Fruit fly (Drosophila melanogaster) whole organism, prepupa: ENCODE data around the gene Art4.
A peak's percentile ranks its signal among the peaks of the same experiment; 100 is the strongest.

ENCODE experiments used
- Blimp-1 ChIP-seq: fragments of 200-800 bp; sonication (Bioruptor generic); optimal IDR thresholded peaks from 3 replicates; lab custom pipeline; 2017; ENCODE audit warnings: missing biosample characterization, missing genetic modification characterization, mild to moderate bottlenecking, moderate library complexity, missing genetic modification reagents
- CG10631 ChIP-seq: fragments of 200-800 bp; sonication (Bioruptor generic); optimal IDR thresholded peaks from 2 replicates; lab custom pipeline; 2016; ENCODE audit warnings: missing biosample characterization, missing genetic modification characterization
- CG10669 ChIP-seq: fragments of 200-800 bp; sonication (Bioruptor generic); optimal IDR thresholded peaks from 3 replicates; lab custom pipeline; 2018; ENCODE audit warnings: missing biosample characterization, mild to moderate bottlenecking, missing genetic modification characterization, moderate library complexity
- CG11294 ChIP-seq: fragments of 200-800 bp; sonication (Bioruptor generic); IDR thresholded peaks from 2 replicates; pipeline ENCODE4 v1.3.6; 2022; ENCODE audit warnings: missing biosample characterization, missing genetic modification characterization
- CG11762 ChIP-seq: fragments of 200-800 bp; sonication (Bioruptor generic); optimal IDR thresholded peaks from 3 replicates; lab custom pipeline; 2016; ENCODE audit warnings: missing biosample characterization, missing genetic modification characterization; ENCODE audit not compliant: insufficient read depth
- CG1621 ChIP-seq: fragments of 200-800 bp; sonication (Bioruptor generic); optimal IDR thresholded peaks from 3 replicates; lab custom pipeline; 2018; ENCODE audit warnings: missing biosample characterization, mild to moderate bottlenecking, missing genetic modification characterization
- CG16779 ChIP-seq: fragments of 200-800 bp; sonication (Bioruptor generic); optimal IDR thresholded peaks from 3 replicates; lab custom pipeline; 2017; ENCODE audit warnings: missing biosample characterization, mild to moderate bottlenecking, missing genetic modification characterization
- CG3032 ChIP-seq: fragments of 200-800 bp; optimal IDR thresholded peaks from 2 replicates; lab custom pipeline; 2019; ENCODE audit warnings: missing biosample characterization, mild to moderate bottlenecking, missing genetic modification characterization, moderate library complexity
- CG31627 ChIP-seq: fragments of 200-800 bp; sonication (Bioruptor generic); optimal IDR thresholded peaks from 3 replicates; lab custom pipeline; 2016; ENCODE audit warnings: missing biosample characterization, missing genetic modification characterization
- CG32006 ChIP-seq: fragments of 200-800 bp; sonication (Bioruptor generic); optimal IDR thresholded peaks from 3 replicates; lab custom pipeline; 2017; ENCODE audit warnings: missing biosample characterization, mild to moderate bottlenecking, missing genetic modification characterization
- CG34406 ChIP-seq: fragments of 200-800 bp; sonication (Bioruptor generic); optimal IDR thresholded peaks from 3 replicates; lab custom pipeline; 2016; ENCODE audit warnings: missing biosample characterization, missing genetic modification characterization
- CG3919 ChIP-seq: fragments of 200-800 bp; sonication (Bioruptor generic); optimal IDR thresholded peaks from 3 replicates; lab custom pipeline; 2016; ENCODE audit warnings: missing biosample characterization, missing genetic modification characterization
- CG4318 ChIP-seq: fragments of 200-800 bp; sonication (Bioruptor generic); optimal IDR thresholded peaks from 3 replicates; lab custom pipeline; 2017; ENCODE audit warnings: missing biosample characterization, mild to moderate bottlenecking, missing genetic modification characterization
- CG6792 ChIP-seq: fragments of 200-800 bp; sonication (Bioruptor generic); optimal IDR thresholded peaks from 3 replicates; lab custom pipeline; 2016; ENCODE audit warnings: missing biosample characterization, missing genetic modification characterization
- CG6854 ChIP-seq: fragments of 200-800 bp; sonication (Bioruptor generic); optimal IDR thresholded peaks from 2 replicates; lab custom pipeline; 2017; ENCODE audit warnings: missing biosample characterization, mild to moderate bottlenecking, missing genetic modification characterization
- CG7368 ChIP-seq: fragments of 200-800 bp; sonication (Bioruptor generic); optimal IDR thresholded peaks from 3 replicates; lab custom pipeline; 2016; ENCODE audit warnings: missing biosample characterization, missing genetic modification characterization
- CG8119 ChIP-seq: fragments of 200-800 bp; sonication (Bioruptor generic); IDR thresholded peaks from 3 replicates; pipeline ENCODE4 v1.3.6; 2022; ENCODE audit warnings: missing biosample characterization, missing genetic modification characterization
- CG8319 ChIP-seq: fragments of 200-800 bp; sonication (Bioruptor generic); optimal IDR thresholded peaks from 3 replicates; lab custom pipeline; 2016; ENCODE audit warnings: missing biosample characterization, missing genetic modification characterization
- CG8632 ChIP-seq: fragments of 200-800 bp; sonication (Bioruptor generic); optimal IDR thresholded peaks from 3 replicates; lab custom pipeline; 2016; ENCODE audit warnings: missing biosample characterization, missing genetic modification characterization
- CG9139 ChIP-seq: fragments of 200-800 bp; sonication (Bioruptor generic); optimal IDR thresholded peaks from 3 replicates; lab custom pipeline; 2017; ENCODE audit warnings: missing biosample characterization, mild to moderate bottlenecking, missing genetic modification characterization
- Eip93F ChIP-seq: fragments of 200-800 bp; sonication (Bioruptor generic); optimal IDR thresholded peaks from 2 replicates; lab custom pipeline; 2016; ENCODE audit warnings: missing biosample characterization, mild to moderate bottlenecking, missing genetic modification characterization
- Ets21C ChIP-seq: fragments of 200-800 bp; sonication (Bioruptor generic); optimal IDR thresholded peaks from 3 replicates; lab custom pipeline; 2016; ENCODE audit warnings: missing biosample characterization, missing genetic modification characterization
- Ets96B ChIP-seq: fragments of 200-800 bp; optimal IDR thresholded peaks from 2 replicates; lab custom pipeline; 2019; ENCODE audit warnings: missing biosample characterization, mild to moderate bottlenecking, missing genetic modification characterization, moderate library complexity
- Gug ChIP-seq: fragments of 200-800 bp; sonication (Bioruptor generic); IDR thresholded peaks from 2 replicates; pipeline ENCODE4 v1.3.6; 2022; ENCODE audit warnings: missing biosample characterization, missing genetic modification characterization
- Hr38 ChIP-seq: sonication (Bioruptor generic); optimal IDR thresholded peaks from 2 replicates; lab custom pipeline; 2016; ENCODE audit warnings: missing biosample characterization, missing genetic modification characterization
- Hr4 ChIP-seq: fragments of 200-800 bp; sonication (Bioruptor generic); optimal IDR thresholded peaks from 3 replicates; lab custom pipeline; 2016; ENCODE audit warnings: missing biosample characterization, missing genetic modification characterization
- Met ChIP-seq: fragments of 200-800 bp; sonication (Bioruptor generic); optimal IDR thresholded peaks from 3 replicates; lab custom pipeline; 2016; ENCODE audit warnings: missing biosample characterization, missing genetic modification characterization
- OdsH ChIP-seq: fragments of 200-800 bp; sonication (Bioruptor generic); optimal IDR thresholded peaks from 3 replicates; lab custom pipeline; 2016; ENCODE audit warnings: missing biosample characterization, missing genetic modification characterization
- Sox102F ChIP-seq: fragments of 200-800 bp; sonication (Bioruptor generic); optimal IDR thresholded peaks from 2 replicates; lab custom pipeline; 2016; ENCODE audit warnings: missing biosample characterization, mild to moderate bottlenecking, missing genetic modification characterization
- acj6 ChIP-seq: fragments of 200-800 bp; sonication (Bioruptor generic); optimal IDR thresholded peaks from 3 replicates; lab custom pipeline; 2016; ENCODE audit warnings: missing biosample characterization, missing genetic modification characterization
- cyc ChIP-seq: fragments of 200-800 bp; sonication (Bioruptor generic); optimal IDR thresholded peaks from 3 replicates; lab custom pipeline; 2016; ENCODE audit warnings: missing biosample characterization, missing genetic modification characterization
- dac ChIP-seq: fragments of 200-800 bp; sonication (Bioruptor generic); optimal IDR thresholded peaks from 2 replicates; lab custom pipeline; 2017; ENCODE audit warnings: missing biosample characterization, mild to moderate bottlenecking, missing genetic modification characterization
- dsx ChIP-seq: fragments of 200-800 bp; optimal IDR thresholded peaks from 3 replicates; lab custom pipeline; 2019; ENCODE audit warnings: missing biosample characterization, mild to moderate bottlenecking, missing genetic modification characterization, moderate library complexity; ENCODE audit not compliant: poor library complexity, severe bottlenecking
- eg ChIP-seq: fragments of 200-800 bp; sonication (Bioruptor generic); IDR thresholded peaks from 3 replicates; pipeline ENCODE4 v1.3.6; 2022; ENCODE audit warnings: missing biosample characterization, missing genetic modification characterization
- fd59A ChIP-seq: fragments of 200-800 bp; sonication (Bioruptor generic); optimal IDR thresholded peaks from 2 replicates; lab custom pipeline; 2017; ENCODE audit warnings: missing biosample characterization, mild to moderate bottlenecking, missing genetic modification characterization, missing genetic modification reagents
- fd85E ChIP-seq: fragments of 200-800 bp; sonication (Bioruptor generic); optimal IDR thresholded peaks from 3 replicates; lab custom pipeline; 2016; ENCODE audit warnings: missing biosample characterization, missing genetic modification characterization
- lz ChIP-seq: fragments of 200-800 bp; sonication (Bioruptor generic); optimal IDR thresholded peaks from 3 replicates; lab custom pipeline; 2016; ENCODE audit warnings: missing biosample characterization, missing genetic modification characterization
- net ChIP-seq: fragments of 200-800 bp; sonication (Bioruptor generic); optimal IDR thresholded peaks from 3 replicates; lab custom pipeline; 2016; ENCODE audit warnings: missing biosample characterization, missing genetic modification characterization
- pdm3 ChIP-seq: fragments of 200-800 bp; sonication (Bioruptor generic); optimal IDR thresholded peaks from 3 replicates; lab custom pipeline; 2016; ENCODE audit warnings: missing biosample characterization, missing genetic modification characterization
- salr ChIP-seq, 2 experiments: fragments of 200-800 bp; sonication (Bioruptor generic); optimal IDR thresholded peaks; 3 replicates each; lab custom pipeline; 2016 to 2018; ENCODE audit warnings: missing biosample characterization in 2 of 2, missing genetic modification characterization in 2 of 2, mild to moderate bottlenecking in 1 of 2
- spab ChIP-seq: fragments of 200-800 bp; sonication (Bioruptor generic); optimal IDR thresholded peaks from 2 replicates; lab custom pipeline; 2017; ENCODE audit warnings: missing biosample characterization, mild to moderate bottlenecking, missing genetic modification characterization, missing genetic modification reagents
- ss ChIP-seq, 2 experiments: fragments of 200-800 bp; sonication (Bioruptor generic); optimal IDR thresholded peaks; 2 replicates in 1 of 2; 3 replicates in 1 of 2; lab custom pipeline; 2017 to 2018; ENCODE audit warnings: mild to moderate bottlenecking in 2 of 2, missing biosample characterization in 2 of 2, missing genetic modification characterization in 2 of 2, moderate library complexity in 1 of 2
- topi ChIP-seq: fragments of 200-800 bp; sonication (Bioruptor generic); optimal IDR thresholded peaks from 3 replicates; lab custom pipeline; 2016; ENCODE audit warnings: missing biosample characterization, missing genetic modification characterization
- vri ChIP-seq: fragments of 200-800 bp; sonication (Bioruptor generic); optimal IDR thresholded peaks from 3 replicates; lab custom pipeline; 2016; ENCODE audit warnings: missing biosample characterization, mild to moderate bottlenecking, missing genetic modification characterization

The Art4 gene

dm6 chr3R:9963179-9963905 lies 22.5 kb downstream of the Art4 start (continued):
- no peak for TF ChIP-seq Ets21C
- TF ChIP-seq CG8632 (GFP tag; lab: Kevin White, UChicago) = peak; percentile 64
- peak; percentile 75 for TF ChIP-seq CG6792
- TF ChIP-seq OdsH (GFP tag; lab: Kevin White, UChicago) = peak; percentile 71
- peak; percentile 32; the same call in 1 of the 2 replicates for TF ChIP-seq Gug (GFP tag; lab: Robert Waterston, UW)
- peak; percentile 73 for TF ChIP-seq fd59A
- peak; percentile 54 to 68 for TF ChIP-seq salr (GFP tag; optimal IDR thresholded peaks at IDR 0.05; lab: Kevin White, UChicago)
- no peak for TF ChIP-seq Hr38 (GFP tag; lab: Kevin White, UChicago)
- peak; percentile 36 for TF ChIP-seq CG6854
- TF ChIP-seq CG11294 = no peak; the same call in 1 of the 2 replicates
- peak; percentile 18 for TF ChIP-seq Hr4 (GFP tag; lab: Kevin White, UChicago)
- TF ChIP-seq net (GFP tag; lab: Kevin White, UChicago) = peak; percentile 51
- TF ChIP-seq CG32006 (GFP tag; lab: Kevin White, UChicago) = peak; percentile 72
- TF ChIP-seq eg (GFP tag; lab: Robert Waterston, UW) = peak; percentile 54; the same call in 2 of the 3 replicates
- peak; percentile 85 for TF ChIP-seq spab (GFP tag; lab: Kevin White, UChicago)
- TF ChIP-seq Eip93F (GFP tag; lab: Kevin White, UChicago) = peak; percentile 43
- TF ChIP-seq lz (GFP tag; lab: Kevin White, UChicago) = peak; percentile 65
- peak; percentile 77 for TF ChIP-seq vri (GFP tag; lab: Kevin White, UChicago)
- peak; percentile 49 for TF ChIP-seq cyc (GFP tag; lab: Kevin White, UChicago)
- peak; percentile 51 for TF ChIP-seq pdm3 (GFP tag; lab: Kevin White, UChicago)
- TF ChIP-seq Ets96B (tag; lab: Kevin White, UChicago) = peak; percentile 86
- TF ChIP-seq CG8319 (GFP tag; lab: Kevin White, UChicago) = peak; percentile 41
- peak; percentile 85 for TF ChIP-seq CG9139 (GFP tag; lab: Kevin White, UChicago)
- TF ChIP-seq CG10631 = peak; percentile 87

- TF ChIP-seq salr (GFP tag; optimal IDR thresholded peaks at IDR 0.05; lab: Kevin White, UChicago) (peak; percentile 86 to 90), fd85E (GFP tag; lab: Kevin White, UChicago) (peak; percentile 75), ss (GFP tag; optimal IDR thresholded peaks at IDR 0.05; lab: Kevin White, UChicago) (peak; percentile 54 to 74), dac (GFP tag; lab: Kevin White, UChicago) (peak; percentile 87), CG10669 (peak; percentile 86), Blimp-1 (GFP tag; lab: Kevin White, UChicago) (peak; percentile 38), pdm3 (GFP tag; lab: Kevin White, UChicago) (peak; percentile 93), topi (peak; percentile 91), CG6792 (peak; percentile 77), CG8319 (GFP tag; lab: Kevin White, UChicago) (peak; percentile 64), CG8632 (GFP tag; lab: Kevin White, UChicago) (peak; percentile 73), CG32006 (GFP tag; lab: Kevin White, UChicago) (peak; percentile 95), CG4318 (GFP tag; lab: Kevin White, UChicago) (peak; percentile 90), Hr38 (GFP tag; lab: Kevin White, UChicago) (no peak), Met (GFP tag; lab: Kevin White, UChicago) (peak; percentile 90), Ets21C (peak; percentile 76), CG9139 (GFP tag; lab: Kevin White, UChicago) (peak; percentile 76), CG1621 (peak; percentile 84), CG11762 (GFP tag; lab: Kevin White, UChicago) (peak; percentile 79), CG7368 (GFP tag; lab: Kevin White, UChicago) (peak; percentile 82), CG31627 (GFP tag; lab: Kevin White, UChicago) (peak; percentile 88), acj6 (GFP tag; lab: Kevin White, UChicago) (peak; percentile 87), CG34406 (GFP tag; lab: Kevin White, UChicago) (peak; percentile 65), Eip93F (GFP tag; lab: Kevin White, UChicago) (peak; percentile 36), CG6854 (peak; percentile 6), Sox102F (GFP tag; lab: Kevin White, UChicago) (peak; percentile 82), CG3032 (tag; lab: Kevin White, UChicago) (peak; percentile 84), dsx (GFP tag; lab: Kevin White, UChicago) (peak; percentile 73), CG3919 (GFP tag; lab: Kevin White, UChicago) (peak; percentile 95), CG8119 (GFP tag; lab: Robert Waterston, UW) (peak; percentile 95), CG16779 (peak; percentile 51)
Observed at dm6 chr3R:9961163-9962072, 24.4 kb downstream of the Art4 start.
